Worm (Caenorhabditis elegans): ENCODE measurements around the gene T10C6.10.

The T10C6.10 gene

DNA sequence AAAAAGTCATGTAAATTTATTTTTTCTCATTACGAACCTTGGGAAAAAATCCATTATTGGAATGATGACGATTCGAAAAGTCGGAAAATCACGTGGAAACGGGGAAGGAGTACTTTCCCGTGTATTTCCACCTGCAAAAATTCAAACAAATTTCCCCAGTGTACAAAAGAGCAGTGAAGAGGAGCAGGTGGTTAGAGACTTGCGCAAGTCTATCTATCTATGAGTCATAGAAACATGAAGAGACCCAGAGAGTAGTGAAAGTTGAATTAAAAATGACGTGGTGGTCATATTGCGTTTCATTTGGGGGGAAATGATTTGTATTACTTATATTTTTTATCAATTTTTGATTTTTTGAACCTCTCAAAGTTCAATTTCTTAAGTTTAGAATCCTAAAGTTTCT, 35.8 kb upstream of the T10C6.10 start, which contains the start of gene nhr-50 (continued):
- TF ChIP-seq ceh-8 (GFP tag; optimal IDR thresholded peaks at IDR 0.05): peak; percentile 38
- peak; percentile 70 for TF ChIP-seq nhr-20 (tag; optimal IDR thresholded peaks at IDR 0.05)
- no peak for TF ChIP-seq hpl-2 (GFP tag; optimal IDR thresholded peaks at IDR 0.05)
- no peak for TF ChIP-seq unc-86 (tag; optimal IDR thresholded peaks at IDR 0.05)
- TF ChIP-seq xbp-1 (tag; optimal IDR thresholded peaks at IDR 0.05): peak; percentile 17
- peak; percentile 13 to 27 for TF ChIP-seq lin-35 (GFP tag; optimal IDR thresholded peaks at IDR 0.05)
- TF ChIP-seq jun-1 (tag; optimal IDR thresholded peaks at IDR 0.05): peak; percentile 93
- TF ChIP-seq lsy-2 (tag; optimal IDR thresholded peaks at IDR 0.05): peak; percentile 2 to 43
- TF ChIP-seq elt-2 (tag; optimal IDR thresholded peaks at IDR 0.05): peak; percentile 83
- no peak for TF ChIP-seq zag-1 (tag; optimal IDR thresholded peaks at IDR 0.05)
- no peak for TF ChIP-seq irx-1 (tag; optimal IDR thresholded peaks at IDR 0.05)
- peak in 1 of 2 experiments; percentile 53 for TF ChIP-seq mdl-1 (tag; optimal IDR thresholded peaks at IDR 0.05)
- TF ChIP-seq efl-1 (optimal IDR thresholded peaks at IDR 0.05): peak; percentile 28 to 36
- TF ChIP-seq efl-1 (GFP tag; optimal IDR thresholded peaks at IDR 0.05 in 1 of 2): peak; percentile 15 to 95
- TF ChIP-seq unc-30 (tag; optimal IDR thresholded peaks at IDR 0.05): no peak
- peak; percentile 46 for TF ChIP-seq snu-23 (GFP tag; optimal IDR thresholded peaks at IDR 0.05)
- TF ChIP-seq lin-15B (tag; optimal IDR thresholded peaks at IDR 0.05): no peak

DNA sequence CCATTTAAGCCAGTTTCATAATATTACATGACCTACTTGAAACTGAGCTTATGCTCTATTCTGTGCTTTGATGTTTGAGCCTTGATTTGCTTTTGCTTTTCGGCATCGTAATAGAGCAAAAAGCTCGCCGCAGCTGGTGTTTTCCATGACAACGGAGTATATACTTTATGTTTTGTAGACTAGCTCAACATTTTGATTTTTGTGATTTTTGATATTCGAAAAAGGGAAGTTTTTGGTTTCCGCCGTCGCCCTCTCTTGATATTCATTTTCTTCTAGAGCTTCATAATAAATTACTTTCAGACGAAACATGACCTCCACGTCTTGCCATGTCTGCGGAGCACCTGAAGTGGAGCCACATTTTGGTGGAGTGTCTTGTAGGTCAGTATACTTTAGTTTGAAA, 33.9 kb upstream of the T10C6.10 start, which contains the start of gene nhr-63:
Gene nhr-63, plus strand, starts transcription at position 301 of the 400 bp plus-strand sequence.
- no peak for TF ChIP-seq egl-13 (tag; optimal IDR thresholded peaks at IDR 0.05)
- TF ChIP-seq lsy-2 (tag; optimal IDR thresholded peaks at IDR 0.05): no peak
- TF ChIP-seq mef-2 (tag; optimal IDR thresholded peaks at IDR 0.05): no peak
- no peak for TF ChIP-seq efl-1 (optimal IDR thresholded peaks at IDR 0.05)
- peak in 1 of 2 experiments; percentile 3 for TF ChIP-seq efl-1 (GFP tag; optimal IDR thresholded peaks at IDR 0.05 in 1 of 2)
- TF ChIP-seq unc-130 (tag; optimal IDR thresholded peaks at IDR 0.05): no peak

DNA sequence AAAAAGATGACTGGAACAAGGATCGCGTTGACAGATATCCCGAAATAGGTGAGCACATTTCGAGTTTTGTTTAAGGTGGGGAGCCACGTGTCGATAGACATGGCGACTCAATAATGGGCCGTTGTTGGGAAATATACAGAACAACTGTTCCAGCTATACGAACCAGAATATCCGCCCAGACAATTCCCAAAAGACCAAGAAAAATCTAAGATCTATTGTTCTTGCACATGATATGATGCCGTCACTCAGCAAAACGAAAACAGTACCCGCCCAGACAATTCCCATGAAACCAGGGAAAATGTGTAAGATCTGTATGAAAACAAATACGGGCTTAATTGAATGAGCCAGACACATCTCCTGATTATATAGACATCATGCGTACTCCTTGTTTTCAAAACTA, 28.7 kb upstream of the T10C6.10 start, which contains the start of gene str-231:
Gene str-231, minus strand, starts transcription at position 101 of the 400 bp plus-strand sequence.
- no peak for TF ChIP-seq skn-1 (tag; optimal IDR thresholded peaks at IDR 0.05)
- no peak for TF ChIP-seq nhr-90 (tag; optimal IDR thresholded peaks at IDR 0.05; ENCODE audit: poor library complexity)
- peak; percentile 38 for TF ChIP-seq fkh-8 (tag; optimal IDR thresholded peaks at IDR 0.05)
- TF ChIP-seq efl-1 (optimal IDR thresholded peaks at IDR 0.05): no peak
- TF ChIP-seq efl-1 (GFP tag; optimal IDR thresholded peaks at IDR 0.05 in 1 of 2): peak in 1 of 2 experiments; percentile 45

DNA sequence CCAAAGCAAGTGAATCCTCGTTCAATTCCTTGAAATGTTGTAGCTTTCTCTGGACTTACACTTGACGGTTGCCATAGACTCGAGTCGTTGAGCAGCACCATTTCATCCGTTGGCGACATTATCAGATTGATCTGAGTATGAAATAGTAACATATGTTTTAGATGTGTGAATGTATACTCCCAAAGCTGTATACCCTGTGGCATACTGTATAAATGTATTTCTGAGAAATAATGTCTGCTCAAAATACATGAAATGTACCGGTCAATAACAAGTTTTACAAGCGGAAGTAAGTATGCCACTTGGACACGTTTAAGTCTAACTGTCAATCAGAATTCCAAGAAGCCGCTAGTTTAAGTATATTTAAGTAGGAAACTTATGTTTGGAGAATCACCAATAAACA, 26.6 kb upstream of the T10C6.10 start, which contains the start of gene str-233:
Gene str-233, minus strand, starts transcription at position 101 of the 400 bp plus-strand sequence.
- TF ChIP-seq lin-14 (GFP tag; optimal IDR thresholded peaks at IDR 0.05) (no peak), unc-130 (tag; optimal IDR thresholded peaks at IDR 0.05) (no peak), unc-86 (tag; optimal IDR thresholded peaks at IDR 0.05) (no peak), lin-35 (GFP tag; optimal IDR thresholded peaks at IDR 0.05) (no peak), nhr-84 (tag; optimal IDR thresholded peaks at IDR 0.05) (no peak), nhr-20 (tag; optimal IDR thresholded peaks at IDR 0.05) (no peak), lsy-2 (tag; optimal IDR thresholded peaks at IDR 0.05) (no peak), nhr-11 (tag; optimal IDR thresholded peaks at IDR 0.05) (no peak), Y116A8C.19 (tag; optimal IDR thresholded peaks at IDR 0.05; ENCODE audit: borderline replicate concordance) (no peak)

DNA sequence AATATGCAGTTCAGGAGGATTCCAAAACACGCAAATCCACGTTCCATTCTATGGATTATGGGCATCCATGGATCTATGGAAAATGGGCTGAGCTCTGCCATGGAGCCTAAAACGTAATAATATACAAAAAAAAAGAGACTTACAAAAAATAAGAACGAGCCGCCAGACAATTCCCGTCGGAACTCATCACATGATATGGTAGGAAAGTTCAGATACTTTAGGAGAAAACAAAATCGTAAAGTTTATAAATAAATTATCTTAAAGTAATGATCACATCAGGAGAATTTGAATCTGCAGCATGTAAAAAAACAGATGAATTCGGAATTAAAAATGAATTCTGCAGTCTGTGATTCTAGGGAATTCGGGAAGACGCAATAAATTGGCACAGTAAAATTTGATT, 20.6 kb upstream of the T10C6.10 start, which contains the start of gene str-232:
Gene str-232, minus strand, starts transcription at position 101 of the 400 bp plus-strand sequence.
- no peak for TF ChIP-seq isw-1 (GFP tag; IDR thresholded peaks at IDR 0.05)
- TF ChIP-seq ceh-63 (GFP tag; optimal IDR thresholded peaks at IDR 0.05): no peak
- no peak for TF ChIP-seq lin-13 (GFP tag; optimal IDR thresholded peaks at IDR 0.05)
- no peak for TF ChIP-seq ztf-4 (tag; optimal IDR thresholded peaks at IDR 0.05)
- TF ChIP-seq nhr-90 (tag; optimal IDR thresholded peaks at IDR 0.05; ENCODE audit: poor library complexity): no peak
- no peak for TF ChIP-seq fkh-10 (GFP tag; optimal IDR thresholded peaks at IDR 0.05)
- no peak for TF ChIP-seq efl-3 (GFP tag; optimal IDR thresholded peaks at IDR 0.05)

Measured in whole organism, L1 larva.